Worm (Caenorhabditis elegans) whole organism, midembryonic: ENCODE results near the gene fbxa-210.

Experiments
- ref-1 ChIP-seq: fragments of 200-800 bp; sonication (Bioruptor generic); conservative IDR thresholded peaks from 2 replicates; pipeline ENCODE4 v1.3.6; 2022; ENCODE audit warnings: missing genetic modification reagents, missing genetic modification characterization, missing compliant biosample characterization
- ztf-29 ChIP-seq: fragments of 200-800 bp; sonication (Bioruptor generic); IDR thresholded peaks from 2 replicates; pipeline ENCODE4 v1.3.6; 2022; ENCODE audit warnings: missing genetic modification reagents, missing genetic modification characterization, missing compliant biosample characterization

ce11 chrV:18144442-18144841, 19.3 kb downstream of the fbxa-210 start:
- TF ChIP-seq ztf-29 (GFP tag; lab: Robert Waterston, UW) (no peak), ref-1 (GFP tag; lab: Robert Waterston, UW) (no peak)
